Worm (Caenorhabditis elegans) whole organism, mixed stage, embryonic: ENCODE data around the gene F02D8.1.

ENCODE experiments used
- M03D4.4 ChIP-seq: sonication (generic microtip); optimal IDR thresholded peaks from 2 replicates; lab custom pipeline; 2017; ENCODE audit warnings: mild to moderate bottlenecking, missing genetic modification characterization, missing compliant biosample characterization
- blmp-1 ChIP-seq: fragments of 150-350 bp; optimal IDR thresholded peaks from 2 replicates; lab custom pipeline; 2014; ENCODE audit warnings: missing biosample characterization, missing genetic modification characterization
- ceh-39 ChIP-seq: fragments of 150-350 bp; optimal IDR thresholded peaks from 2 replicates; lab custom pipeline; 2014; ENCODE audit warnings: missing biosample characterization, missing genetic modification characterization
- ceh-43 ChIP-seq: fragments of 200-800 bp; sonication (Bioruptor generic); optimal IDR thresholded peaks from 2 replicates; lab custom pipeline; 2018; ENCODE audit warnings: mild to moderate bottlenecking, missing genetic modification characterization, moderate library complexity, missing compliant biosample characterization
- ces-1 ChIP-seq: fragments of 150-350 bp; optimal IDR thresholded peaks from 2 replicates; lab custom pipeline; 2014; ENCODE audit warnings: missing biosample characterization, missing genetic modification reagents, missing genetic modification characterization
- lin-13 ChIP-seq: fragments of 150-350 bp; optimal IDR thresholded peaks from 2 replicates; lab custom pipeline; 2014; ENCODE audit warnings: missing biosample characterization, missing genetic modification characterization
- lsy-2 ChIP-seq: fragments of 150-350 bp; optimal IDR thresholded peaks from 2 replicates; lab custom pipeline; 2014; ENCODE audit warnings: missing biosample characterization, missing genetic modification characterization
- mep-1 ChIP-seq: fragments of 150-350 bp; optimal IDR thresholded peaks from 2 replicates; lab custom pipeline; 2017; ENCODE audit warnings: missing biosample characterization, missing genetic modification reagents, missing genetic modification characterization, inconsistent platforms
- snpc-4 ChIP-seq: fragments of 150-350 bp; optimal IDR thresholded peaks from 2 replicates; lab custom pipeline; 2014; ENCODE audit warnings: missing biosample characterization, missing genetic modification characterization
- unc-62 ChIP-seq: fragments of 150-350 bp; optimal IDR thresholded peaks from 2 replicates; lab custom pipeline; 2014; ENCODE audit warnings: missing biosample characterization, missing genetic modification reagents, missing genetic modification characterization
- zip-8 ChIP-seq: fragments of 150-350 bp; optimal IDR thresholded peaks from 2 replicates; lab custom pipeline; 2014; ENCODE audit warnings: missing biosample characterization, missing genetic modification characterization

- TF ChIP-seq zip-8 = no peak
- no peak for TF ChIP-seq lsy-2 (tag; lab: Kevin White, UChicago)
- no peak for TF ChIP-seq blmp-1 (tag; lab: Kevin White, UChicago)
- TF ChIP-seq M03D4.4 (tag; lab: Kevin White, UChicago) = no peak
- TF ChIP-seq lin-13 = no peak
- TF ChIP-seq ces-1 = no peak
- TF ChIP-seq mep-1 (tag; lab: Kevin White, UChicago) = no peak
- TF ChIP-seq ceh-39 (tag; lab: Kevin White, UChicago) = no peak
- no peak for TF ChIP-seq snpc-4 (tag; lab: Kevin White, UChicago)
- no peak for TF ChIP-seq ceh-43 (GFP tag; lab: Kevin White, UChicago)
- TF ChIP-seq unc-62 = no peak
Observed at ce11 chrV:14947022-14947421, 31.5 kb downstream of the F02D8.1 start, which contains the start of gene C30G7.4.
